Worm (Caenorhabditis elegans): Measurements from ENCODE around the gene srd-58.

The srd-58 gene

DNA sequence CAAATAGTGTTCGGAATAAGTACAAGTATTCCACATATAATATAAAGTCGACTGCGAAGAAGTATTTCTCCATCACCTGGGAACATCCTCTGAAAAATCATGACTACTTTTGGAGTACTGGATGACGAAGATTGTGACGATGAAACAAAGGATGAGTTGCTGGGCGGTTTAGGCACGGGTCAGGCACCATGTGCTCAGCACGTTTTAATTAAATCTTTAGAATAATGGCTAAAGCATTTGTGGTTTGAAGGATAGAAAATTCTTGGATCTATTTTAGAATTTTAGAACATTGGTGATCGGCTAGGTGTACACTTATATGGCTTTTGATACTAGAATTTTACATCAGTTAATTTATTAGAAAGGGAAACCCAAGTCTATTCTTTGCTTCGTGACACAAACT is 17.7 kb downstream of the srd-58 start, which contains the start of gene C27H5.6:
TSS of gene C27H5.6 (minus strand) at position 101 of the 400 bp plus-strand sequence.
- no peak for TF ChIP-seq dpff-1 (tag; optimal IDR thresholded peaks at IDR 0.05)
- no peak for TF ChIP-seq F55B11.4 (tag; optimal IDR thresholded peaks at IDR 0.05; ENCODE audit: borderline replicate concordance, insufficient read depth)
- no peak for TF ChIP-seq B0261.1 (tag; optimal IDR thresholded peaks at IDR 0.05)
- TF ChIP-seq ztf-6 (GFP tag; IDR thresholded peaks at IDR 0.05), result no peak
- TF ChIP-seq madf-6 (GFP tag; IDR thresholded peaks at IDR 0.05), result no peak
- no peak for TF ChIP-seq madf-8 (GFP tag; conservative IDR thresholded peaks at IDR 0.05)
- TF ChIP-seq F23B12.7 (tag; optimal IDR thresholded peaks at IDR 0.05; ENCODE audit: insufficient read depth), result no peak

ce11 chrII:7186117-7186516 is 18.7 kb downstream of the srd-58 start:
- TF ChIP-seq ztf-26 (tag; optimal IDR thresholded peaks at IDR 0.05) (no peak), somi-1 (GFP tag; optimal IDR thresholded peaks at IDR 0.05) (no peak), mes-4 (tag; optimal IDR thresholded peaks at IDR 0.05) (no peak), pbrm-1 (GFP tag; IDR thresholded peaks at IDR 0.05) (no peak), unc-62 (GFP tag; optimal IDR thresholded peaks at IDR 0.05) (no peak), bed-2 (GFP tag; IDR thresholded peaks at IDR 0.05) (no peak), madf-10 (tag; optimal IDR thresholded peaks at IDR 0.05) (no peak), ceh-91 (GFP tag; IDR thresholded peaks at IDR 0.05) (no peak), repo-1 (tag; optimal IDR thresholded peaks at IDR 0.05) (no peak), dpff-1 (tag; optimal IDR thresholded peaks at IDR 0.05) (no peak), F55B11.4 (tag; optimal IDR thresholded peaks at IDR 0.05; ENCODE audit: borderline replicate concordance, insufficient read depth) (no peak), F57C9.4 (tag; optimal IDR thresholded peaks at IDR 0.05) (no peak), madf-6 (GFP tag; IDR thresholded peaks at IDR 0.05) (no peak), ztf-18 (tag; optimal IDR thresholded peaks at IDR 0.05) (no peak), ztf-3 (GFP tag; optimal IDR thresholded peaks at IDR 0.05) (no peak), F10E7.11 (tag; optimal IDR thresholded peaks at IDR 0.05) (no peak), egl-44 (GFP tag; IDR thresholded peaks at IDR 0.05) (no peak), F39B2.1 (GFP tag; IDR thresholded peaks at IDR 0.05) (no peak), nhr-90 (tag; optimal IDR thresholded peaks at IDR 0.05) (no peak)

DNA sequence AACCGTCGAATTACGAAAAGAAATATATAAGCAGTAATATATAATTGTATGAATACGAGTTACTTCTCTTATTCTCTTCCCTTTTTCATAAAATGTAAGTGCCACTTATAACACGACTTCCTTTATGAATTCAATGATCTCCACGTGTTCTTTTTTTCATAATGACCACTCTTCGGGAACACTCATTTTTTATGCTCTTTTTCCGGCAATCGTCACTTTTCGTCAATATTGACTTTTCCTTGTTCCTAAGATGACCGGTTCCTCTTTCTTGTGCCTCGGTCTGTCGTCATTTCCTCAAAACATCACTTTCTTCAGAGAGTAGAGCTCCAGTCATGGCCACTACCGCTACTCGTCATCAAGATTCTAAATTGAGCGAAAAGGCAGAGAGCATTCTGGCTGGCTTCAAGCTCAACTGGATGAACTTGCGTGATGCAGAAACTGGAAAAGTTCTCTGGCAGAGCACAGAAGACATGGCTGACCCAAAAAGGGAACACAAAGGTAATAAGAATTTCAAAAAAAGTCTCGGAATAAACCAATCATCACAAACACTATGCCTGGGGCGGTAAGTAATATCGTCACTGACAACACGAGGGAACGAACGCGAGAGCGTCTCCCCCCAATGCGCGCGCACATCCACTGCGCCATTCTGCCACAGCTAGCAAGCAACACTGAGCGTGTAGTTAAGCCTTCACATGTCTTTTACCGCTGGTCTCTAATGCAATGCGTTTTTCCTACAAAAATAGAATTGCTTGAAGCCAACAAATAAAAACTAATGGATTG is 21.2 kb downstream of the srd-58 start, which contains the start of gene pdl-1:
TSS of gene pdl-1 (plus strand) at position 309 of the 780 bp plus-strand sequence.
- TF ChIP-seq chd-7 (tag; optimal IDR thresholded peaks at IDR 0.05) (peak; percentile 86), B0019.2 (GFP tag; conservative IDR thresholded peaks at IDR 0.05) (0 out of 2 replicates have a peak, but pooled peaks have one; percentile 26), egrh-3 (GFP tag; IDR thresholded peaks at IDR 0.05) (peak; percentile 57), sdz-38 (tag; optimal IDR thresholded peaks at IDR 0.05) (no peak), unc-130 (GFP tag; optimal IDR thresholded peaks at IDR 0.05) (peak; percentile 64), T26A5.8 (tag; optimal IDR thresholded peaks at IDR 0.05) (peak; percentile 79), lir-1 (GFP tag; conservative IDR thresholded peaks at IDR 0.05) (peak; percentile 71; the same call in 1 of the 2 replicates), aptf-2 (GFP tag; conservative IDR thresholded peaks at IDR 0.05) (peak; percentile 65), tlf-1 (GFP tag; optimal IDR thresholded peaks at IDR 0.05) (peak; percentile 39), snpc-1.1 (tag; optimal IDR thresholded peaks at IDR 0.05; ENCODE audit: insufficient read depth) (peak; percentile 59), ccch-3 (GFP tag; optimal IDR thresholded peaks at IDR 0.05) (no peak), gei-17 (GFP tag; optimal IDR thresholded peaks at IDR 0.05) (peak; percentile 39), ceh-58 (GFP tag; IDR thresholded peaks at IDR 0.05) (no peak), somi-1 (GFP tag; optimal IDR thresholded peaks at IDR 0.05) (peak; percentile 76), madf-10 (tag; optimal IDR thresholded peaks at IDR 0.05) (peak; percentile 86), B0035.1 (tag; optimal IDR thresholded peaks at IDR 0.05) (peak; percentile 59), F52B5.7 (tag; optimal IDR thresholded peaks at IDR 0.05) (peak; percentile 94), mxl-1 (tag; optimal IDR thresholded peaks at IDR 0.05) (peak; percentile 75), aptf-3 (GFP tag; IDR thresholded peaks at IDR 0.05) (0 out of 2 replicates have a peak, but pooled peaks have one; percentile 71), die-1 (tag; optimal IDR thresholded peaks at IDR 0.05) (peak; percentile 96), ceh-79 (tag; optimal IDR thresholded peaks at IDR 0.05) (peak; percentile 91), sptf-2 (GFP tag; optimal IDR thresholded peaks at IDR 0.05) (peak; percentile 31), nhr-80 (tag; optimal IDR thresholded peaks at IDR 0.05) (peak; percentile 46), ets-4 (GFP tag; optimal IDR thresholded peaks at IDR 0.05) (peak; percentile 62), ceh-40 (GFP tag; IDR thresholded peaks at IDR 0.05) (peak; percentile 91)
